Fruit fly (Drosophila melanogaster): Measurements from ENCODE around the gene Kul.

Kul gene

dm6 chr3R:29690539-29690852, 35.1 kb upstream of the Kul start (continued):
- TF ChIP-seq CG17568 (GFP tag; optimal IDR thresholded peaks at IDR 0.05): peak; percentile 8
- peak in 1 of 2 experiments; percentile 11 for TF ChIP-seq Pdp1 (GFP tag; optimal IDR thresholded peaks at IDR 0.05)
- no peak for TF ChIP-seq CG12299 (tag; optimal IDR thresholded peaks at IDR 0.05)
- peak; percentile 41 for TF ChIP-seq CG17829 (tag; optimal IDR thresholded peaks at IDR 0.05)
- TF ChIP-seq CG3407 (GFP tag; optimal IDR thresholded peaks at IDR 0.05): no peak
- TF ChIP-seq CG14860 (GFP tag; IDR thresholded peaks at IDR 0.05; ENCODE audit: partially characterized antibody): no peak
- no peak for TF ChIP-seq sr (GFP tag; IDR thresholded peaks at IDR 0.05)
- TF ChIP-seq Neu2 (GFP tag; optimal IDR thresholded peaks at IDR 0.05; ENCODE audit: borderline replicate concordance): no peak
- peak; percentile 53 for TF ChIP-seq Ssrp (tag; optimal IDR thresholded peaks at IDR 0.05)
- no peak for TF ChIP-seq cato (GFP tag; optimal IDR thresholded peaks at IDR 0.05; ENCODE audit: borderline replicate concordance)
- TF ChIP-seq dpn (GFP tag; optimal IDR thresholded peaks at IDR 0.05): peak in 1 of 2 experiments; percentile 21
- no peak for TF ChIP-seq Hr39 (optimal IDR thresholded peaks at IDR 0.05)
- no peak for TF ChIP-seq br (optimal IDR thresholded peaks at IDR 0.05)
- peak; percentile 2 for TF ChIP-seq Lhr (GFP tag; optimal IDR thresholded peaks at IDR 0.05)
- TF ChIP-seq Rfx (GFP tag; IDR thresholded peaks at IDR 0.05): no peak; the same call in 1 of the 2 replicates
- no peak for TF ChIP-seq CG15514 (GFP tag; optimal IDR thresholded peaks at IDR 0.05)
- TF ChIP-seq D (optimal IDR thresholded peaks at IDR 0.05): no peak
- TF ChIP-seq D (GFP tag; optimal IDR thresholded peaks at IDR 0.05): peak; percentile 37
- no peak for TF ChIP-seq CG18011 (GFP tag; optimal IDR thresholded peaks at IDR 0.05)
- TF ChIP-seq btn (GFP tag; optimal IDR thresholded peaks at IDR 0.05): no peak
- no peak for TF ChIP-seq CG1024 (GFP tag; IDR thresholded peaks at IDR 0.05)
- TF ChIP-seq CG32767 (GFP tag; IDR thresholded peaks at IDR 0.05): peak; percentile 29; the same call in 1 of the 2 replicates
- no peak for TF ChIP-seq CHES-1-like (GFP tag; optimal IDR thresholded peaks at IDR 0.05)
- no peak for TF ChIP-seq wor (GFP tag; IDR thresholded peaks at IDR 0.05)
- TF ChIP-seq vfl (GFP tag; optimal IDR thresholded peaks at IDR 0.05): no peak
- TF ChIP-seq CG7786 (GFP tag; optimal IDR thresholded peaks at IDR 0.05): peak; percentile 20
- no peak for TF ChIP-seq trh (GFP tag; optimal IDR thresholded peaks at IDR 0.05)
- TF ChIP-seq CG12236 (GFP tag; optimal IDR thresholded peaks at IDR 0.05): no peak
- TF ChIP-seq CG6854 (GFP tag; optimal IDR thresholded peaks at IDR 0.05): no peak
- TF ChIP-seq CG13424 (tag; optimal IDR thresholded peaks at IDR 0.05): peak; percentile 58
- TF ChIP-seq CG11504 (tag; optimal IDR thresholded peaks at IDR 0.05): peak; percentile 71
- TF ChIP-seq Hsf (GFP tag; optimal IDR thresholded peaks at IDR 0.05): no peak
- peak; percentile 34 for TF ChIP-seq CG13775 (GFP tag; optimal IDR thresholded peaks at IDR 0.05)
- no peak for TF ChIP-seq h (optimal IDR thresholded peaks at IDR 0.05)
- TF ChIP-seq BtbVII (GFP tag; optimal IDR thresholded peaks at IDR 0.05): no peak
- no peak for TF ChIP-seq mld (GFP tag; IDR thresholded peaks at IDR 0.05; ENCODE audit: partially characterized antibody)
- TF ChIP-seq CG43689 (GFP tag; IDR thresholded peaks at IDR 0.05): peak; percentile 30; the same call in 1 of the 2 replicates
- no peak for TF ChIP-seq CG3163 (GFP tag; optimal IDR thresholded peaks at IDR 0.05)
- no peak for TF ChIP-seq CG7372 (GFP tag; IDR thresholded peaks at IDR 0.05)
- no peak for TF ChIP-seq Dbx (GFP tag; IDR thresholded peaks at IDR 0.05)
- TF ChIP-seq pan (optimal IDR thresholded peaks at IDR 0.05): no peak
- TF ChIP-seq pan (GFP tag; optimal IDR thresholded peaks at IDR 0.05 in 1 of 2, IDR thresholded peaks at IDR 0.05 in 1 of 2): no peak
- TF ChIP-seq Xbp1 (GFP tag; optimal IDR thresholded peaks at IDR 0.05): peak; percentile 37
- TF ChIP-seq CG7987 (GFP tag; optimal IDR thresholded peaks at IDR 0.05): no peak
- TF ChIP-seq row (GFP tag; IDR thresholded peaks at IDR 0.05): peak; percentile 68
- no peak for TF ChIP-seq Taf1 (GFP tag; IDR thresholded peaks at IDR 0.05)
- TF ChIP-seq CG4854 (GFP tag; optimal IDR thresholded peaks at IDR 0.05): no peak
- no peak for TF ChIP-seq eyg (GFP tag; optimal IDR thresholded peaks at IDR 0.05)
- no peak for TF ChIP-seq CG10147 (GFP tag; optimal IDR thresholded peaks at IDR 0.05)
- TF ChIP-seq tgo (GFP tag; IDR thresholded peaks at IDR 0.05): peak; percentile 19; the same call in 1 of the 3 replicates
- no peak for TF ChIP-seq lab (GFP tag; optimal IDR thresholded peaks at IDR 0.05)
- TF ChIP-seq CG17186 (GFP tag; optimal IDR thresholded peaks at IDR 0.05): no peak
- TF ChIP-seq CG7357 (GFP tag; IDR thresholded peaks at IDR 0.05): 0 out of 3 replicates have a peak, but pooled peaks have one; percentile 18

All from whole organism, embryonic.